Fruit fly (Drosophila melanogaster) whole organism, pupa: ENCODE results near the gene SPH93.

Experiments used
- CG10348 ChIP-seq: fragments of 200-800 bp; sonication (Bioruptor generic); IDR thresholded peaks from 2 replicates; pipeline ENCODE4 v1.3.6; 2022; ENCODE audit warnings: missing biosample characterization, missing genetic modification characterization
- CG14655 ChIP-seq: fragments of 200-800 bp; sonication (Bioruptor generic); optimal IDR thresholded peaks from 3 replicates; lab custom pipeline; 2017; ENCODE audit warnings: mild to moderate bottlenecking, missing biosample characterization, missing genetic modification reagents, missing genetic modification characterization
- CG17806 ChIP-seq: fragments of 200-800 bp; sonication (Bioruptor generic); optimal IDR thresholded peaks from 2 replicates; lab custom pipeline; 2018; ENCODE audit warnings: missing biosample characterization, mild to moderate bottlenecking, missing genetic modification characterization, moderate library complexity
- CG4496 ChIP-seq: fragments of 200-800 bp; sonication (Bioruptor generic); IDR thresholded peaks from 3 replicates; pipeline ENCODE4 v1.3.6; 2022; ENCODE audit warnings: missing biosample characterization, missing genetic modification characterization
- CG8301 ChIP-seq: fragments of 200-800 bp; sonication (Bioruptor generic); optimal IDR thresholded peaks from 2 replicates; lab custom pipeline; 2018; ENCODE audit warnings: missing biosample characterization, mild to moderate bottlenecking, missing genetic modification characterization
- fd96Ca ChIP-seq: fragments of 200-800 bp; sonication (Bioruptor generic); IDR thresholded peaks from 3 replicates; pipeline ENCODE4 v1.3.6; 2022; ENCODE audit warnings: missing biosample characterization, missing genetic modification characterization
- rn ChIP-seq: fragments of 200-800 bp; sonication (Bioruptor generic); IDR thresholded peaks from 2 replicates; pipeline ENCODE4 v1.3.6; 2022; ENCODE audit warnings: missing biosample characterization, missing genetic modification characterization

- TF ChIP-seq CG14655 (GFP tag; lab: Kevin White, UChicago) = no peak
- no peak for TF ChIP-seq CG8301 (tag; lab: Kevin White, UChicago)
- no peak for TF ChIP-seq CG10348
- no peak for TF ChIP-seq CG17806 (tag; lab: Kevin White, UChicago)
- no peak for TF ChIP-seq CG4496 (GFP tag; lab: Robert Waterston, UW)
- TF ChIP-seq rn (GFP tag; lab: Robert Waterston, UW) = no peak
- TF ChIP-seq fd96Ca (GFP tag; lab: Robert Waterston, UW) = no peak
Measured at dm6 chr2L:17498721-17499120, 43.0 kb upstream of the SPH93 start, which contains the start of gene CG15142.
